Fruit fly (Drosophila melanogaster) whole organism: Measurements from ENCODE around the gene CG34303.

ENCODE experiments used
- CG8478 ChIP-seq: fragments of >200 bp; optimal IDR thresholded peaks from 2 replicates; lab custom pipeline; 2018; ENCODE audit warnings: inconsistent platforms
- Dll ChIP-seq: fragments of >200 bp; optimal IDR thresholded peaks from 2 replicates; lab custom pipeline; 2017
- psq ChIP-seq: fragments of >200 bp; optimal IDR thresholded peaks from 2 replicates; lab custom pipeline; 2017
- usp ChIP-seq: fragments of >200 bp; optimal IDR thresholded peaks from 2 replicates; lab custom pipeline; 2017; ENCODE audit warnings: missing biosample characterization, missing genetic modification characterization, mixed read lengths

dm6 chr3R:10185986-10186385 lies 34.3 kb upstream of the CG34303 start:
- TF ChIP-seq CG8478 (lab: Kevin White, UChicago) (no peak), Dll (lab: Kevin White, UChicago) (no peak), psq (lab: Kevin White, UChicago) (no peak), usp (GFP tag; lab: Kevin White, UChicago) (no peak)
